Worm (Caenorhabditis elegans) whole organism, mixed stage, embryonic: Measurements from ENCODE around the gene sphk-1.

ENCODE experiments used
- ceh-43 ChIP-seq: fragments of 200-800 bp; sonication (Bioruptor generic); optimal IDR thresholded peaks from 2 replicates; lab custom pipeline; 2018; ENCODE audit warnings: mild to moderate bottlenecking, missing genetic modification characterization, moderate library complexity, missing compliant biosample characterization
- nhr-12 ChIP-seq: fragments of 150-350 bp; optimal IDR thresholded peaks from 2 replicates; lab custom pipeline; 2014; ENCODE audit warnings: missing biosample characterization, missing genetic modification characterization
- nhr-237 ChIP-seq: fragments of 150-350 bp; optimal IDR thresholded peaks from 2 replicates; lab custom pipeline; 2014; ENCODE audit warnings: missing biosample characterization, missing genetic modification characterization
- nhr-28 ChIP-seq: fragments of 150-350 bp; optimal IDR thresholded peaks from 2 replicates; lab custom pipeline; 2014; ENCODE audit warnings: missing biosample characterization, missing genetic modification characterization
- snpc-4 ChIP-seq: fragments of 150-350 bp; optimal IDR thresholded peaks from 2 replicates; lab custom pipeline; 2014; ENCODE audit warnings: missing biosample characterization, missing genetic modification characterization

DNA sequence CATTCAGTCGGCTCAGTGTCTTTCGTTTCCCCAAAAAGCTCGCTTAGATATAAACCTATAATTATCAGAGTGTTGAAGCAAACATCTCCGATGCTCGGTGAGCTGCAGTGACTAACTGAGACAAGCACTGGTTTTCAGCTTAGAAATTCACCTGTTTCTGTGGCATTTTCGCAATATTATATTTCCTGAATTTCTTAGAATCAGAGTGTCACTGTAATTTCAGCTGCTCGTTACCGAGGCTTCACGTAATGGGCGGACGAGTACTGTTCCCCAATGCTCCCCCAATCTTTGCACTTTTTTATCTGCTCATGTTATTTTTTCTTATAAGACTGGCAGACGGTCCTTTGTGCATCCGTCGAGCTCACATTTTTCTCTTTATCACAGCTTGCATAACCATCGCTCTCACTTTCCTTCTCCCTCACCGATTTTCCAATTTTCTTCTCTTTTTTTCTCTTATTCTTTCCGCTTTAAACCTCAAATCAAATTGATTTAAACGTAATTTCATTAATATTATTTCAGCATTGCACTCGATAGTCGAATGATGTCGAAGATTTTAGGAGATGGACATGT lies 20.6 kb upstream of the sphk-1 start, which contains the start of gene trcs-2:
- TF ChIP-seq nhr-12 (tag; lab: Kevin White, UChicago) (no peak), snpc-4 (tag; lab: Kevin White, UChicago) (no peak), ceh-43 (GFP tag; lab: Kevin White, UChicago) (no peak), nhr-237 (tag; lab: Kevin White, UChicago) (no peak), nhr-28 (no peak)
